Worm (Caenorhabditis elegans) whole organism, L2 larva: ENCODE results near the gene D1005.2.

Experiments
- C34F6.9 ChIP-seq: fragments of 150-350 bp; optimal IDR thresholded peaks from 2 replicates; lab custom pipeline; 2014; ENCODE audit warnings: missing biosample characterization, missing genetic modification characterization
- F13H6.1 ChIP-seq: sonication (generic microtip); optimal IDR thresholded peaks from 2 replicates; lab custom pipeline; 2016; ENCODE audit warnings: missing genetic modification characterization, missing compliant biosample characterization
- R02D3.7 ChIP-seq: fragments of 150-350 bp; optimal IDR thresholded peaks from 2 replicates; lab custom pipeline; 2014; ENCODE audit warnings: missing biosample characterization, missing genetic modification characterization
- Y55F3AM.14 ChIP-seq: fragments of 200-800 bp; sonication (Bioruptor generic); optimal IDR thresholded peaks from 2 replicates; lab custom pipeline; 2018; ENCODE audit warnings: mild to moderate bottlenecking, missing genetic modification characterization, missing compliant biosample characterization
- ZK546.5 ChIP-seq: sonication (generic microtip); optimal IDR thresholded peaks from 2 replicates; lab custom pipeline; 2017; ENCODE audit warnings: missing biosample characterization, missing genetic modification characterization
- alr-1 ChIP-seq: fragments of 150-350 bp; optimal IDR thresholded peaks from 2 replicates; lab custom pipeline; 2014; ENCODE audit warnings: missing biosample characterization, missing genetic modification characterization
- aly-2 ChIP-seq: fragments of 150-350 bp; optimal IDR thresholded peaks from 2 replicates; lab custom pipeline; 2014; ENCODE audit warnings: missing biosample characterization, missing genetic modification characterization
- ama-1 ChIP-seq: fragments of 150-350 bp; optimal IDR thresholded peaks from 2 replicates; lab custom pipeline; 2018; ENCODE audit warnings: inconsistent platforms
- blmp-1 ChIP-seq: sonication (generic microtip); optimal IDR thresholded peaks from 2 replicates; lab custom pipeline; 2017; ENCODE audit warnings: missing genetic modification characterization, mild to moderate bottlenecking, missing compliant biosample characterization, antibody characterized with exemption, moderate library complexity; ENCODE audit not compliant: insufficient read depth
- ceh-16 ChIP-seq: fragments of 150-350 bp; optimal IDR thresholded peaks from 2 replicates; lab custom pipeline; 2014; ENCODE audit warnings: missing biosample characterization, missing genetic modification characterization
- ceh-82 ChIP-seq: fragments of 150-350 bp; optimal IDR thresholded peaks from 2 replicates; lab custom pipeline; 2014; ENCODE audit warnings: missing biosample characterization, missing genetic modification characterization
- crh-2 ChIP-seq: sonication (generic microtip); optimal IDR thresholded peaks from 2 replicates; lab custom pipeline; 2017; ENCODE audit warnings: missing biosample characterization, missing genetic modification characterization
- dmd-4 ChIP-seq: sonication (generic microtip); optimal IDR thresholded peaks from 2 replicates; lab custom pipeline; 2017; ENCODE audit warnings: missing biosample characterization, missing genetic modification characterization
- egl-27 ChIP-seq: sonication (generic microtip); optimal IDR thresholded peaks from 3 replicates; lab custom pipeline; 2017; ENCODE audit warnings: missing biosample characterization, missing genetic modification reagents, missing genetic modification characterization
- elt-1 ChIP-seq: fragments of 150-350 bp; optimal IDR thresholded peaks from 2 replicates; lab custom pipeline; 2014; ENCODE audit warnings: missing biosample characterization, missing genetic modification characterization
- elt-3 ChIP-seq: sonication (generic microtip); optimal IDR thresholded peaks from 2 replicates; lab custom pipeline; 2017; ENCODE audit warnings: missing biosample characterization, missing genetic modification characterization
- fos-1 ChIP-seq: fragments of 150-350 bp; optimal IDR thresholded peaks from 2 replicates; lab custom pipeline; 2014; ENCODE audit warnings: missing biosample characterization, missing genetic modification characterization
- gmeb-1 ChIP-seq: fragments of 150-350 bp; optimal IDR thresholded peaks from 2 replicates; lab custom pipeline; 2014; ENCODE audit warnings: missing biosample characterization, missing genetic modification characterization
- lin-11 ChIP-seq: fragments of 150-350 bp; sonication (generic microtip); optimal IDR thresholded peaks from 2 replicates; lab custom pipeline; 2014; ENCODE audit warnings: missing biosample characterization, missing genetic modification characterization, inconsistent platforms, mixed read lengths
- lin-13 ChIP-seq: fragments of 150-350 bp; optimal IDR thresholded peaks from 2 replicates; lab custom pipeline; 2014; ENCODE audit warnings: missing biosample characterization, missing genetic modification reagents, missing genetic modification characterization
- lin-39 ChIP-seq: fragments of 150-350 bp; optimal IDR thresholded peaks from 2 replicates; lab custom pipeline; 2014; ENCODE audit warnings: missing biosample characterization, missing genetic modification reagents, missing genetic modification characterization
- lsy-2 ChIP-seq, 2 experiments: fragments of 150-350 bp in 1 of 2; sonication (generic microtip) in 1 of 2; optimal IDR thresholded peaks; 2 replicates each; lab custom pipeline; 2014 to 2017; ENCODE audit warnings: missing biosample characterization in 2 of 2, missing genetic modification characterization in 2 of 2
- mab-5 ChIP-seq: fragments of 150-350 bp; optimal IDR thresholded peaks from 2 replicates; lab custom pipeline; 2014; ENCODE audit warnings: missing biosample characterization, missing genetic modification characterization
- mbf-1 ChIP-seq: sonication (generic microtip); optimal IDR thresholded peaks from 2 replicates; lab custom pipeline; 2017; ENCODE audit warnings: missing biosample characterization, missing genetic modification characterization
- mdl-1 ChIP-seq, 2 experiments: fragments of 150-350 bp in 1 of 2; sonication (generic microtip) in 1 of 2; optimal IDR thresholded peaks; 2 replicates each; lab custom pipeline; 2017; ENCODE audit warnings: missing biosample characterization in 2 of 2, missing genetic modification characterization in 2 of 2
- nhr-10 ChIP-seq: sonication (generic microtip); optimal IDR thresholded peaks from 2 replicates; lab custom pipeline; 2017; ENCODE audit warnings: missing biosample characterization, missing genetic modification characterization
- nhr-11 ChIP-seq: fragments of 150-350 bp; optimal IDR thresholded peaks from 2 replicates; lab custom pipeline; 2014; ENCODE audit warnings: missing biosample characterization, missing genetic modification characterization
- nhr-12 ChIP-seq: fragments of 150-350 bp; optimal IDR thresholded peaks from 2 replicates; lab custom pipeline; 2014; ENCODE audit warnings: missing biosample characterization, missing genetic modification characterization
- nhr-129 ChIP-seq: fragments of 150-350 bp; optimal IDR thresholded peaks from 2 replicates; lab custom pipeline; 2014; ENCODE audit warnings: missing biosample characterization, missing genetic modification characterization
- nhr-21 ChIP-seq: fragments of 150-350 bp; optimal IDR thresholded peaks from 2 replicates; lab custom pipeline; 2014; ENCODE audit warnings: missing biosample characterization, missing genetic modification characterization
- nhr-23 ChIP-seq: fragments of 150-350 bp; optimal IDR thresholded peaks from 2 replicates; lab custom pipeline; 2014; ENCODE audit warnings: missing biosample characterization, missing genetic modification reagents, missing genetic modification characterization
- nhr-237 ChIP-seq: fragments of 150-350 bp; optimal IDR thresholded peaks from 2 replicates; lab custom pipeline; 2014; ENCODE audit warnings: missing biosample characterization, missing genetic modification characterization
- nhr-25 ChIP-seq: fragments of 150-350 bp; sonication (generic microtip); optimal IDR thresholded peaks from 3 replicates; lab custom pipeline; 2014; ENCODE audit warnings: missing biosample characterization, missing genetic modification characterization
- nhr-6 ChIP-seq: fragments of 150-350 bp; optimal IDR thresholded peaks from 2 replicates; lab custom pipeline; 2014; ENCODE audit warnings: missing biosample characterization, missing genetic modification characterization
- nhr-77 ChIP-seq: fragments of 150-350 bp; optimal IDR thresholded peaks from 2 replicates; lab custom pipeline; 2014; ENCODE audit warnings: missing biosample characterization, missing genetic modification characterization
- peb-1 ChIP-seq: fragments of 150-350 bp; optimal IDR thresholded peaks from 2 replicates; lab custom pipeline; 2014; ENCODE audit warnings: missing biosample characterization, missing genetic modification characterization
- sem-4 ChIP-seq: fragments of 150-350 bp; optimal IDR thresholded peaks from 2 replicates; lab custom pipeline; 2014; ENCODE audit warnings: missing biosample characterization, missing genetic modification reagents, missing genetic modification characterization
- skn-1 ChIP-seq: sonication (generic microtip); optimal IDR thresholded peaks from 2 replicates; lab custom pipeline; 2017; ENCODE audit warnings: missing biosample characterization, missing genetic modification characterization
- sma-3 ChIP-seq: sonication (generic microtip); optimal IDR thresholded peaks from 2 replicates; lab custom pipeline; 2016; ENCODE audit warnings: missing genetic modification reagents, missing genetic modification characterization, missing compliant biosample characterization
- sma-9 ChIP-seq, 2 experiments: fragments of 150-350 bp in 1 of 2; sonication (generic microtip) in 1 of 2; optimal IDR thresholded peaks; 2 replicates each; lab custom pipeline; 2014 to 2016; ENCODE audit warnings: missing genetic modification characterization in 2 of 2, mild to moderate bottlenecking in 1 of 2, missing biosample characterization in 1 of 2, missing compliant biosample characterization in 1 of 2, missing genetic modification reagents in 1 of 2, moderate library complexity in 1 of 2
- snpc-4 ChIP-seq: fragments of 150-350 bp; optimal IDR thresholded peaks from 2 replicates; lab custom pipeline; 2014; ENCODE audit warnings: missing biosample characterization, missing genetic modification characterization
- unc-39 ChIP-seq: fragments of 150-350 bp; optimal IDR thresholded peaks from 2 replicates; lab custom pipeline; 2014; ENCODE audit warnings: missing biosample characterization, missing genetic modification characterization
- unc-55 ChIP-seq: fragments of 150-350 bp; sonication (generic microtip); optimal IDR thresholded peaks from 3 replicates; lab custom pipeline; 2014; ENCODE audit warnings: missing biosample characterization, missing genetic modification reagents, missing genetic modification characterization
- unc-62 ChIP-seq: fragments of 150-350 bp; optimal IDR thresholded peaks from 2 replicates; lab custom pipeline; 2014; ENCODE audit warnings: missing biosample characterization, missing genetic modification reagents, missing genetic modification characterization
- zag-1 ChIP-seq: fragments of 150-350 bp; optimal IDR thresholded peaks from 2 replicates; lab custom pipeline; 2014; ENCODE audit warnings: missing biosample characterization, missing genetic modification characterization
- ztf-1 ChIP-seq: fragments of 200-800 bp; sonication (Bioruptor generic); conservative IDR thresholded peaks from 2 replicates; pipeline ENCODE4 v1.3.6; 2022; ENCODE audit warnings: missing genetic modification characterization, missing compliant biosample characterization
- ztf-11 ChIP-seq: sonication (generic microtip); optimal IDR thresholded peaks from 2 replicates; lab custom pipeline; 2017; ENCODE audit warnings: missing biosample characterization, missing genetic modification characterization
- ztf-4 ChIP-seq: fragments of 150-350 bp; optimal IDR thresholded peaks from 2 replicates; lab custom pipeline; 2014; ENCODE audit warnings: missing biosample characterization, missing genetic modification characterization

D1005.2 gene

ce11 chrX:1454385-1454784 is 4.4 kb upstream of the D1005.2 start (continued):
- TF ChIP-seq ztf-1 (GFP tag; lab: Robert Waterston, UW) = no peak
- TF ChIP-seq F13H6.1 = peak; percentile 96
- peak; percentile 84 for TF ChIP-seq ztf-4 (tag; lab: Kevin White, UChicago)

- TF ChIP-seq crh-2 (tag; lab: Kevin White, UChicago) = peak; percentile 78
- TF ChIP-seq nhr-25 (tag; lab: Kevin White, UChicago) = peak; percentile 55
- TF ChIP-seq nhr-129 = peak; percentile 87
- TF ChIP-seq lin-11 (tag; lab: Kevin White, UChicago) = no peak
- no peak for TF ChIP-seq ceh-82 (tag; lab: Kevin White, UChicago)
- no peak for TF ChIP-seq alr-1 (tag; lab: Kevin White, UChicago)
- TF ChIP-seq mab-5 (tag; lab: Kevin White, UChicago) = no peak
- peak; percentile 4 for TF ChIP-seq nhr-21 (tag; lab: Kevin White, UChicago)
- TF ChIP-seq sma-9 (GFP tag; optimal IDR thresholded peaks at IDR 0.05; lab: Kevin White, UChicago) = peak; percentile 83
- no peak for TF ChIP-seq sma-9 (tag; optimal IDR thresholded peaks at IDR 0.05; lab: Kevin White, UChicago)
- peak; percentile 67 for TF ChIP-seq ztf-4 (tag; lab: Kevin White, UChicago)
- TF ChIP-seq unc-55 (GFP tag; lab: Kevin White, UChicago) = no peak
- TF ChIP-seq ama-1 (lab: Kevin White, UChicago) = no peak
- TF ChIP-seq lsy-2 (tag; optimal IDR thresholded peaks at IDR 0.05; lab: Kevin White, UChicago) = peak in 1 of 2 experiments; percentile 58
- TF ChIP-seq R02D3.7 = no peak
- TF ChIP-seq F13H6.1 = peak; percentile 88
- TF ChIP-seq nhr-10 (tag; lab: Kevin White, UChicago) = no peak
- no peak for TF ChIP-seq peb-1 (tag; lab: Kevin White, UChicago)
- TF ChIP-seq nhr-23 (tag; lab: Kevin White, UChicago) = no peak
- peak; percentile 36 for TF ChIP-seq C34F6.9
- no peak for TF ChIP-seq nhr-12 (tag; lab: Kevin White, UChicago)
- no peak for TF ChIP-seq ZK546.5 (tag; lab: Kevin White, UChicago)
- TF ChIP-seq Y55F3AM.14 (GFP tag; lab: Kevin White, UChicago) = peak; percentile 21
- TF ChIP-seq mbf-1 (tag; lab: Kevin White, UChicago) = no peak
- TF ChIP-seq lin-39 (tag; lab: Kevin White, UChicago) = no peak
- peak; percentile 33 for TF ChIP-seq egl-27
- peak in 1 of 2 experiments; percentile 21 for TF ChIP-seq mdl-1 (tag; optimal IDR thresholded peaks at IDR 0.05; lab: Kevin White, UChicago)
- TF ChIP-seq nhr-6 = peak; percentile 32
- TF ChIP-seq elt-1 (tag; lab: Kevin White, UChicago) = no peak
- no peak for TF ChIP-seq blmp-1
- peak; percentile 21 for TF ChIP-seq lin-13
- TF ChIP-seq unc-62 (GFP tag; lab: Kevin White, UChicago) = no peak
- TF ChIP-seq snpc-4 (tag; lab: Kevin White, UChicago) = no peak
- TF ChIP-seq nhr-77 (tag; lab: Kevin White, UChicago) = no peak
- TF ChIP-seq nhr-237 (tag; lab: Kevin White, UChicago) = no peak
- TF ChIP-seq sma-3 = peak; percentile 43
- TF ChIP-seq dmd-4 = no peak
- TF ChIP-seq elt-3 (tag; lab: Kevin White, UChicago) = no peak
- TF ChIP-seq unc-39 (tag; lab: Kevin White, UChicago) = no peak
- peak; percentile 91 for TF ChIP-seq skn-1 (tag; lab: Kevin White, UChicago)
- TF ChIP-seq ztf-1 (GFP tag; lab: Robert Waterston, UW) = no peak
- peak; percentile 37 for TF ChIP-seq sem-4 (tag; lab: Kevin White, UChicago)
- peak; percentile 8 for TF ChIP-seq gmeb-1 (tag; lab: Kevin White, UChicago)
- TF ChIP-seq zag-1 (tag; lab: Kevin White, UChicago) = no peak
- TF ChIP-seq fos-1 (tag; lab: Kevin White, UChicago) = peak; percentile 85
- TF ChIP-seq ceh-16 (tag; lab: Kevin White, UChicago) = no peak
- no peak for TF ChIP-seq nhr-11
- TF ChIP-seq ztf-11 (tag; lab: Kevin White, UChicago) = no peak
- no peak for TF ChIP-seq aly-2 (tag; lab: Kevin White, UChicago)
Measured at ce11 chrX:1456350-1457080, 2.3 kb upstream of the D1005.2 start.
